Worm (Caenorhabditis elegans): ENCODE results near the gene znf-782.

DNA sequence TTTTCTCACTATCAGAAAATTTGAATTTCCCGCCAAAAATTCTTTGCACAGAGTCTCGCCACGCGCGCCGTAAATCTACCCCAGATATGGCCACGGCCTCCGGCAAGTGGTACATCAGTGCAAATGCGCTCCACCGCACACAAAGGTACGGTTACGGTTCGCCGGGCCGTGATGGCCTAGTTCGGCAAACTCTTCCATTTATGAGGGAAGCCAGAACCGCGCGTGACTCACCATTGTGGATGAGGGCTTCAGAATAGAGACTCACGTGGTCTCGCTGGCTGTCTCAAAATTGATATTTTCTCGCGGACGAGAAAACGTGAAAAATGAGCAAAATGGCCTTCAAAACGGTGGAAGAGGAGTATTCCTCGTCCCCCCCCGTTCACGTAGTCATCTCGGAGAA is 47.5 kb downstream of the znf-782 start:
- TF ChIP-seq B0310.2 (tag; optimal IDR thresholded peaks at IDR 0.05) (no peak), ama-1 (optimal IDR thresholded peaks at IDR 0.05) (no peak), ceh-13 (GFP tag; optimal IDR thresholded peaks at IDR 0.05) (no peak), tra-4 (tag; optimal IDR thresholded peaks at IDR 0.05) (no peak)
